Worm (Caenorhabditis elegans): Measurements from ENCODE around the gene del-5.

DNA sequence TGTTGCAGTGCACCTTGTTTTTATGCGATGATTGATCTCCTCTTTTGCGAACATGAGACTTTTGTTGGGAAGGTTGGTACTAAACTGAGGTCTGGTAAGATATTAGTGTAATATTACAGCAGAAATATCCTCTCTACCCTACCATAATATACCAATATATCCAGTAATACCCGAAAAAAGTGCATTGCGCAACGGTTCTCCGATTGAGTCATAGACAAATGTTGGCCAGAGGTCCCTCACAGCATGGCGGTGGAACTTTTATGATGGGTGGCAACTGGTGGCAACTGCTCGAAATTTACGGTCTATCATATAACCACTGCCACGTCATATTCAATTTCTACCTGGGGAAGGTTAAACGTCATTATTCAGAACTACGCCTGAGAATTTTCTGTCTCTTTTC is 18.7 kb downstream of the del-5 start:
- TF ChIP-seq egl-27 (tag; optimal IDR thresholded peaks at IDR 0.05) = no peak
- no peak for TF ChIP-seq fkh-2 (tag; optimal IDR thresholded peaks at IDR 0.05)
- no peak for TF ChIP-seq ama-1 (optimal IDR thresholded peaks at IDR 0.05)
- TF ChIP-seq fos-1 (tag; optimal IDR thresholded peaks at IDR 0.05) = no peak
- TF ChIP-seq unc-62 (GFP tag; optimal IDR thresholded peaks at IDR 0.05) = no peak
- no peak for TF ChIP-seq ztf-11 (tag; optimal IDR thresholded peaks at IDR 0.05)
- TF ChIP-seq nhr-23 (tag; optimal IDR thresholded peaks at IDR 0.05) = no peak
- no peak for TF ChIP-seq nfya-1 (tag; optimal IDR thresholded peaks at IDR 0.05; ENCODE audit: insufficient read depth)
